Worm (Caenorhabditis elegans) whole organism, young adult: Measurements from ENCODE around the gene vps-2.
A peak's percentile ranks its signal among the peaks of the same experiment; 100 is the strongest.

Source experiments
- B0019.2 ChIP-seq: fragments of 200-800 bp; sonication (Bioruptor generic); conservative IDR thresholded peaks from 2 replicates; pipeline ENCODE4 v1.3.6; 2022; ENCODE audit warnings: missing genetic modification reagents, missing genetic modification characterization, missing compliant biosample characterization
- C06A6.2 ChIP-seq: fragments of 200-800 bp; sonication (Bioruptor generic); conservative IDR thresholded peaks from 2 replicates; pipeline ENCODE4 v1.3.6; 2022; ENCODE audit warnings: missing genetic modification characterization, missing compliant biosample characterization
- C17E4.6 ChIP-seq: fragments of 200-800 bp; sonication (Bioruptor generic); IDR thresholded peaks from 2 replicates; pipeline ENCODE4 v1.3.6; 2022; ENCODE audit warnings: missing genetic modification reagents, missing genetic modification characterization, missing compliant biosample characterization
- F33H1.4 ChIP-seq: fragments of 200-800 bp; sonication (Bioruptor generic); IDR thresholded peaks from 2 replicates; pipeline ENCODE4 v1.3.6; 2022; ENCODE audit warnings: missing genetic modification reagents, missing genetic modification characterization, missing compliant biosample characterization
- F37B4.10 ChIP-seq: fragments of 200-800 bp; sonication (Bioruptor generic); IDR thresholded peaks from 2 replicates; pipeline ENCODE4 v1.3.6; 2022; ENCODE audit warnings: missing genetic modification characterization, missing compliant biosample characterization
- F57A8.1 ChIP-seq: fragments of 200-800 bp; sonication (Bioruptor generic); optimal IDR thresholded peaks from 2 replicates; lab custom pipeline; 2018; ENCODE audit warnings: mild to moderate bottlenecking, missing genetic modification characterization, moderate library complexity, missing compliant biosample characterization
- T26A5.8 ChIP-seq: sonication (generic microtip); optimal IDR thresholded peaks from 2 replicates; lab custom pipeline; 2016; ENCODE audit warnings: missing genetic modification characterization, missing compliant biosample characterization
- Y53F4B.3 ChIP-seq: fragments of 200-800 bp; sonication (Bioruptor generic); IDR thresholded peaks from 2 replicates; pipeline ENCODE4 v1.3.6; 2022; ENCODE audit warnings: missing genetic modification reagents, missing genetic modification characterization, missing compliant biosample characterization
- Y53G8AR.9 ChIP-seq: fragments of 200-800 bp; sonication (Bioruptor generic); conservative IDR thresholded peaks from 2 replicates; pipeline ENCODE4 v1.3.6; 2022; ENCODE audit warnings: missing genetic modification reagents, missing genetic modification characterization, missing compliant biosample characterization
- Y67H2A.10 ChIP-seq: fragments of 200-800 bp; sonication (Bioruptor generic); conservative IDR thresholded peaks from 2 replicates; pipeline ENCODE4 v1.3.6; 2022; ENCODE audit warnings: missing genetic modification reagents, missing genetic modification characterization, missing compliant biosample characterization
- Y79H2A.3 ChIP-seq: fragments of 200-800 bp; sonication (Bioruptor generic); conservative IDR thresholded peaks from 2 replicates; pipeline ENCODE4 v1.3.6; 2022; ENCODE audit warnings: missing genetic modification reagents, missing genetic modification characterization, missing compliant biosample characterization
- Y95B8A.8 ChIP-seq: fragments of 200-800 bp; sonication (Bioruptor generic); IDR thresholded peaks from 2 replicates; pipeline ENCODE4 v1.3.6; 2022; ENCODE audit warnings: missing genetic modification reagents, missing genetic modification characterization, missing compliant biosample characterization
- ama-1 ChIP-seq, 3 experiments: fragments of 150-350 bp in 1 of 3; sonication (generic microtip) in 2 of 3; optimal IDR thresholded peaks; 2 replicates each; lab custom pipeline; 2014 to 2018; ENCODE audit warnings: missing biosample characterization in 2 of 3, missing genetic modification characterization in 2 of 3, missing genetic modification reagents in 2 of 3
- aptf-2 ChIP-seq: fragments of 200-800 bp; sonication (Bioruptor generic); conservative IDR thresholded peaks from 2 replicates; pipeline ENCODE4 v1.3.6; 2022; ENCODE audit warnings: missing genetic modification reagents, missing genetic modification characterization, missing compliant biosample characterization
- atf-7 ChIP-seq: sonication (generic microtip); optimal IDR thresholded peaks from 2 replicates; lab custom pipeline; 2017; ENCODE audit warnings: mild to moderate bottlenecking, missing genetic modification characterization, missing compliant biosample characterization
- attf-6 ChIP-seq: fragments of 200-800 bp; sonication (Bioruptor generic); IDR thresholded peaks from 2 replicates; pipeline ENCODE4 v1.3.6; 2022; ENCODE audit warnings: missing genetic modification reagents, missing genetic modification characterization, missing compliant biosample characterization
- bed-1 ChIP-seq: fragments of 200-800 bp; sonication (Bioruptor generic); IDR thresholded peaks from 2 replicates; pipeline ENCODE4 v1.3.6; 2022; ENCODE audit warnings: missing genetic modification reagents, missing genetic modification characterization, missing compliant biosample characterization
- ceh-100 ChIP-seq: fragments of 200-800 bp; sonication (Bioruptor generic); IDR thresholded peaks from 2 replicates; pipeline ENCODE4 v1.3.6; 2022; ENCODE audit warnings: missing genetic modification reagents, missing genetic modification characterization, missing compliant biosample characterization
- ceh-27 ChIP-seq: fragments of 200-800 bp; sonication (Bioruptor generic); optimal IDR thresholded peaks from 2 replicates; lab custom pipeline; 2018; ENCODE audit warnings: mild to moderate bottlenecking, missing genetic modification characterization, moderate library complexity, missing compliant biosample characterization
- dox-1 ChIP-seq: fragments of 200-800 bp; sonication (Bioruptor generic); IDR thresholded peaks from 2 replicates; pipeline ENCODE4 v1.3.6; 2022; ENCODE audit warnings: missing genetic modification reagents, missing genetic modification characterization, missing compliant biosample characterization
- dpff-1 ChIP-seq: sonication (generic microtip); optimal IDR thresholded peaks from 2 replicates; lab custom pipeline; 2017; ENCODE audit warnings: mild to moderate bottlenecking, missing genetic modification characterization, missing compliant biosample characterization
- egl-18 ChIP-seq: fragments of 200-800 bp; sonication (Bioruptor generic); IDR thresholded peaks from 2 replicates; pipeline ENCODE4 v1.3.6; 2022; ENCODE audit warnings: missing genetic modification reagents, missing genetic modification characterization, missing compliant biosample characterization
- egrh-3 ChIP-seq: fragments of 200-800 bp; sonication (Bioruptor generic); IDR thresholded peaks from 2 replicates; pipeline ENCODE4 v1.3.6; 2022; ENCODE audit warnings: missing genetic modification reagents, missing genetic modification characterization, missing compliant biosample characterization
- ekl-4 ChIP-seq: fragments of 200-800 bp; sonication (Bioruptor generic); IDR thresholded peaks from 2 replicates; pipeline ENCODE4 v1.3.6; 2022; ENCODE audit warnings: missing genetic modification reagents, missing genetic modification characterization, missing compliant biosample characterization
- hmg-1.2 ChIP-seq: fragments of 200-800 bp; sonication (Bioruptor generic); IDR thresholded peaks from 2 replicates; pipeline ENCODE4 v1.3.6; 2022; ENCODE audit warnings: missing genetic modification reagents, missing genetic modification characterization, missing compliant biosample characterization
- hmg-20 ChIP-seq: fragments of 200-800 bp; sonication (Bioruptor generic); IDR thresholded peaks from 2 replicates; pipeline ENCODE4 v1.3.6; 2022; ENCODE audit warnings: missing genetic modification reagents, missing genetic modification characterization, missing compliant biosample characterization
- lin-26 ChIP-seq: fragments of 200-800 bp; sonication (Bioruptor generic); IDR thresholded peaks from 2 replicates; pipeline ENCODE4 v1.3.6; 2022; ENCODE audit warnings: missing genetic modification reagents, missing genetic modification characterization, missing compliant biosample characterization
- lin-40 ChIP-seq: sonication (generic microtip); optimal IDR thresholded peaks from 2 replicates; lab custom pipeline; 2016; ENCODE audit warnings: missing genetic modification characterization, mild to moderate bottlenecking, missing compliant biosample characterization, missing genotype, missing genetic modification reagents
- lsl-1 ChIP-seq: fragments of 200-800 bp; sonication (Bioruptor generic); optimal IDR thresholded peaks from 2 replicates; lab custom pipeline; 2018; ENCODE audit warnings: mild to moderate bottlenecking, missing genetic modification characterization, moderate library complexity, missing compliant biosample characterization
- madf-3 ChIP-seq: fragments of 200-800 bp; sonication (Bioruptor generic); IDR thresholded peaks from 2 replicates; pipeline ENCODE4 v1.3.6; 2022; ENCODE audit warnings: missing genetic modification reagents, missing genetic modification characterization, missing compliant biosample characterization
- madf-8 ChIP-seq: fragments of 200-800 bp; sonication (Bioruptor generic); conservative IDR thresholded peaks from 2 replicates; pipeline ENCODE4 v1.3.6; 2022; ENCODE audit warnings: missing genetic modification reagents, missing genetic modification characterization, missing compliant biosample characterization
- mcd-1 ChIP-seq: fragments of 200-800 bp; sonication (Bioruptor generic); IDR thresholded peaks from 2 replicates; pipeline ENCODE4 v1.3.6; 2022; ENCODE audit warnings: missing genetic modification reagents, missing genetic modification characterization, missing compliant biosample characterization
- pbrm-1 ChIP-seq: fragments of 200-800 bp; sonication (Bioruptor generic); IDR thresholded peaks from 2 replicates; pipeline ENCODE4 v1.3.6; 2022; ENCODE audit warnings: missing genetic modification reagents, missing genetic modification characterization, missing compliant biosample characterization
- rcor-1 ChIP-seq: fragments of 200-800 bp; sonication (Bioruptor generic); IDR thresholded peaks from 2 replicates; pipeline ENCODE4 v1.3.6; 2022; ENCODE audit warnings: missing genetic modification reagents, missing genetic modification characterization, missing compliant biosample characterization
- sea-2 ChIP-seq: fragments of 200-800 bp; sonication (Bioruptor generic); IDR thresholded peaks from 2 replicates; pipeline ENCODE4 v1.3.6; 2022; ENCODE audit warnings: missing genetic modification characterization, missing compliant biosample characterization
- snpc-1.1 ChIP-seq: sonication (generic microtip); optimal IDR thresholded peaks from 2 replicates; lab custom pipeline; 2017; ENCODE audit warnings: missing genetic modification characterization, mild to moderate bottlenecking, missing compliant biosample characterization, antibody characterized with exemption, moderate library complexity, missing genotype, missing genetic modification reagents; ENCODE audit not compliant: insufficient read depth
- snpc-3.4 ChIP-seq: sonication (generic microtip); optimal IDR thresholded peaks from 2 replicates; lab custom pipeline; 2017; ENCODE audit warnings: missing genetic modification characterization, mild to moderate bottlenecking, missing compliant biosample characterization, antibody characterized with exemption, moderate library complexity, missing genotype, missing genetic modification reagents
- snpc-4 ChIP-seq, 5 experiments: fragments of 150-350 bp in 1 of 5; sonication (generic microtip) in 4 of 5; optimal IDR thresholded peaks; 2 replicates each; lab custom pipeline; 2014 to 2018; ENCODE audit warnings: missing genetic modification characterization in 5 of 5, missing biosample characterization in 3 of 5, antibody characterized with exemption in 2 of 5, mild to moderate bottlenecking in 2 of 5, missing compliant biosample characterization in 2 of 5, missing genotype in 2 of 5, moderate library complexity in 2 of 5, missing genetic modification reagents in 1 of 5
- zfh-2 ChIP-seq: fragments of 200-800 bp; sonication (Bioruptor generic); conservative IDR thresholded peaks from 2 replicates; pipeline ENCODE4 v1.3.6; 2022; ENCODE audit warnings: missing genetic modification reagents, missing genetic modification characterization, missing compliant biosample characterization
- ztf-28 ChIP-seq: fragments of 200-800 bp; sonication (Bioruptor generic); IDR thresholded peaks from 2 replicates; pipeline ENCODE4 v1.3.6; 2022; ENCODE audit warnings: missing genetic modification reagents, missing genetic modification characterization, missing compliant biosample characterization
- ztf-3 ChIP-seq: fragments of 200-800 bp; sonication (Bioruptor generic); optimal IDR thresholded peaks from 2 replicates; lab custom pipeline; 2018; ENCODE audit warnings: mild to moderate bottlenecking, missing genetic modification characterization, missing compliant biosample characterization

vps-2 gene

ce11 chrII:12787831-12788248 lies 19.8 kb upstream of the vps-2 start, which contains the start of gene alkb-7 (continued):
- no peak for TF ChIP-seq ama-1 (optimal IDR thresholded peaks at IDR 0.05; lab: Kevin White, UChicago)
- peak; percentile 8 to 70 for TF ChIP-seq ama-1 (GFP tag; optimal IDR thresholded peaks at IDR 0.05; lab: Kevin White, UChicago)
- TF ChIP-seq T26A5.8 (tag; lab: Kevin White, UChicago) = no peak
- no peak for TF ChIP-seq Y67H2A.10 (GFP tag; lab: Robert Waterston, UW)
- TF ChIP-seq Y53F4B.3 (GFP tag; lab: Robert Waterston, UW) = no peak
- no peak for TF ChIP-seq snpc-3.4 (tag; lab: Kevin White, UChicago)
- no peak for TF ChIP-seq sea-2 (GFP tag; lab: Robert Waterston, UW)
- TF ChIP-seq bed-1 (GFP tag; lab: Robert Waterston, UW) = no peak
- no peak for TF ChIP-seq lin-26
- no peak for TF ChIP-seq ztf-3 (GFP tag; lab: Kevin White, UChicago)
- TF ChIP-seq ceh-27 (GFP tag; lab: Kevin White, UChicago) = no peak
- no peak for TF ChIP-seq ztf-28 (GFP tag; lab: Robert Waterston, UW)
- no peak for TF ChIP-seq atf-7 (tag; lab: Kevin White, UChicago)
- TF ChIP-seq C06A6.2 = no peak
- TF ChIP-seq egl-18 (GFP tag; lab: Robert Waterston, UW) = no peak

- TF ChIP-seq hmg-1.2 (GFP tag; lab: Robert Waterston, UW) (0 out of 2 replicates have a peak, but pooled peaks have one; percentile 17), F57A8.1 (GFP tag; lab: Kevin White, UChicago) (no peak), dpff-1 (tag; lab: Kevin White, UChicago) (no peak)
These were observed 17.4 kb upstream of the vps-2 start, which contains the start of gene Y46G5A.15 for ce11 chrII:12785391-12785790. Gene Y46G5A.15, minus strand, starts transcription at chrII:12785416.

- TF ChIP-seq dox-1 (GFP tag; lab: Robert Waterston, UW) (peak; percentile 91), snpc-1.1 (peak; percentile 94), Y95B8A.8 (GFP tag; lab: Robert Waterston, UW) (peak; percentile 56; the same call in 1 of the 2 replicates), B0019.2 (GFP tag; lab: Robert Waterston, UW) (0 out of 2 replicates have a peak, but pooled peaks have one; percentile 32), lin-40 (tag; lab: Kevin White, UChicago) (peak; percentile 34), aptf-2 (GFP tag; lab: Robert Waterston, UW) (0 out of 2 replicates have a peak, but pooled peaks have one; percentile 22), snpc-3.4 (tag; lab: Kevin White, UChicago) (peak; percentile 80), pbrm-1 (GFP tag; lab: Robert Waterston, UW) (peak; percentile 99), lsl-1 (peak; percentile 64), madf-3 (0 out of 2 replicates have a peak, but pooled peaks have one; percentile 38), attf-6 (GFP tag; lab: Robert Waterston, UW) (peak; percentile 80), mcd-1 (GFP tag; lab: Robert Waterston, UW) (peak; percentile 91), hmg-1.2 (GFP tag; lab: Robert Waterston, UW) (peak; percentile 52; the same call in 1 of the 2 replicates), F37B4.10 (GFP tag; lab: Robert Waterston, UW) (0 out of 2 replicates have a peak, but pooled peaks have one; percentile 72), madf-8 (GFP tag; lab: Robert Waterston, UW) (peak; percentile 47), F33H1.4 (GFP tag; lab: Robert Waterston, UW) (peak; percentile 75), zfh-2 (GFP tag; lab: Robert Waterston, UW) (peak; percentile 94), Y53G8AR.9 (peak; percentile 74; the same call in 1 of the 2 replicates), rcor-1 (GFP tag; lab: Robert Waterston, UW) (peak; percentile 89), hmg-20 (GFP tag; lab: Robert Waterston, UW) (peak; percentile 53; the same call in 1 of the 2 replicates), snpc-4 (GFP tag; optimal IDR thresholded peaks at IDR 0.05; lab: Kevin White, UChicago) (peak; percentile 94), snpc-4 (tag; optimal IDR thresholded peaks at IDR 0.05; lab: Kevin White, UChicago) (peak; percentile 96 to 98 (median 97)), ekl-4 (GFP tag; lab: Robert Waterston, UW) (peak; percentile 71; the same call in 1 of the 2 replicates), lin-26 (peak; percentile 100), ztf-28 (GFP tag; lab: Robert Waterston, UW) (peak; percentile 87; the same call in 1 of the 2 replicates), egrh-3 (peak; percentile 98), Y79H2A.3 (peak; percentile 50; the same call in 1 of the 2 replicates), ceh-100 (GFP tag; lab: Robert Waterston, UW) (0 out of 2 replicates have a peak, but pooled peaks have one; percentile 33), C17E4.6 (peak; percentile 77; the same call in 1 of the 2 replicates), Y53F4B.3 (GFP tag; lab: Robert Waterston, UW) (peak; percentile 55; the same call in 1 of the 2 replicates)
These were observed 10.4 kb upstream of the vps-2 start for ce11 chrII:12778374-12778773.
